Worm (Caenorhabditis elegans): ENCODE measurements around the gene ceh-22.
A peak's percentile ranks its signal among the peaks of the same experiment; 100 is the strongest.

ceh-22 gene

DNA sequence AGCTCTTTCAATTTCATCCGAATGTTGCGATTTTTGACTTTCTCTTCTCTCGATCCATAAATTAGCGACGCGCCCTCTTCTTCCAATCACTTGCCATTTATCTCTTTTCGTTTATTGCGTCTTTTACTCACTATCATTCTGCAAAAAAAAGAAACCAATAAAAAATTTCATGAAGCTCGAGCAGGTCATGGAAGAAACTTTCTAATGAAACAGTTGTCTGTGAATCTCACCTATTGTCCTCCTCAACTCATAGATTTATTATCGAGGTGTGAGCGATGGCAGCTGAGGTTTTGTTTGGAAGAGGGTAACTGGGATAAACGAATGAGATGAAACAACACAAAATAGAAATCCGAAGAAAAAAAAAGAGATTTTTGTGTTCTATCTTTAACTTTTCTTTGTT, 7.4 kb upstream of the ceh-22 start:
- no peak for TF ChIP-seq mep-1 (tag; optimal IDR thresholded peaks at IDR 0.05)
- peak in 1 of 2 experiments; percentile 31 for TF ChIP-seq unc-62 (GFP tag; optimal IDR thresholded peaks at IDR 0.05 in 1 of 2)
- TF ChIP-seq unc-62 (tag; optimal IDR thresholded peaks at IDR 0.05), result no peak
- no peak for TF ChIP-seq lsy-2 (tag; optimal IDR thresholded peaks at IDR 0.05)
- no peak for TF ChIP-seq daf-19 (GFP tag; conservative IDR thresholded peaks at IDR 0.05)

DNA sequence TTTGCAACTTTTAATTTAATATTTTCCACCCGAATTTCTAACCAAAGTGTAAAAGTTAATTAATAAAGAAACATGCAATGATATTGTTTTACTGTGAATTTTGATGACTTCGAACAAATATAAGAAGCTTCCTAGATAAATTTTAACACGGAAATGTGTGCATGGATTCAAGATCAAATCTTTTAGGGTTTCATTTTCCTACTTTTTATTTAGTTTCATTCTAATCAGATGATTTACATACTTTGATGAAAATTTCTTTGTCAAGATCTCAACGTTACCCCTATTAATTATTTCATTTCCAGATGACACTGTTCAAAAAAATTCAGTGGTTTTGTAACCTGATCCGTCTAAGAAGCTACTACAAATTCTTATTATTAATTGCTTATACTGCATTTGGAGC, 4.4 kb upstream of the ceh-22 start, which contains the start of gene twk-12:
Gene twk-12 (plus strand): TSS at position 301 of the 400 bp plus-strand sequence.
- TF ChIP-seq ama-1 (optimal IDR thresholded peaks at IDR 0.05) (no peak), ceh-20 (GFP tag; IDR thresholded peaks at IDR 0.05) (no peak), tag-97 (GFP tag; IDR thresholded peaks at IDR 0.05) (no peak), zip-2 (tag; optimal IDR thresholded peaks at IDR 0.05) (no peak), hlh-30 (tag; optimal IDR thresholded peaks at IDR 0.05; ENCODE audit: insufficient read depth) (no peak), F49E8.2 (tag; optimal IDR thresholded peaks at IDR 0.05; ENCODE audit: borderline replicate concordance) (no peak), daf-12 (tag; optimal IDR thresholded peaks at IDR 0.05) (no peak), mxl-3 (GFP tag; optimal IDR thresholded peaks at IDR 0.05) (no peak)

DNA sequence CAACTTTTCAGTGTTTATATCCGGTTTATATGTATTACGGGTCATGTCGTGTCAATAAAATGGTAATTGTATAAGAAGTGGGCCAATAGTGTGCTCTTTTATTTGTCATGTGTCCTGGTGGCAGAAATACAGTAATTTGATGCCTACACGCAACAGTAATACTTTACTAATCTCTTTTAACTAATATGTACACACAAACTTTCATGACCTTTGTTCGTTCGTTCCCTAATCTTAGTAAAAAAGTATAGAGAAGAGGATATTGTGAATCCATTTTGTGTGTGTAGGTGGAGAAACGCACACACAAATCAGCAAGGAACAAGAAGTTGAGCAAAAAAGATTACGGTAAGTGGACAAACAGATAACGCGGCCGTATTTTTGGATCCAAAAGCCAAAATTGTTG, 901 bp upstream of the ceh-22 start:
- TF ChIP-seq unc-62 (GFP tag; optimal IDR thresholded peaks at IDR 0.05 in 1 of 2) (peak in 1 of 2 experiments; percentile 77), unc-62 (tag; optimal IDR thresholded peaks at IDR 0.05) (no peak), lin-29 (GFP tag; IDR thresholded peaks at IDR 0.05) (no peak)

DNA sequence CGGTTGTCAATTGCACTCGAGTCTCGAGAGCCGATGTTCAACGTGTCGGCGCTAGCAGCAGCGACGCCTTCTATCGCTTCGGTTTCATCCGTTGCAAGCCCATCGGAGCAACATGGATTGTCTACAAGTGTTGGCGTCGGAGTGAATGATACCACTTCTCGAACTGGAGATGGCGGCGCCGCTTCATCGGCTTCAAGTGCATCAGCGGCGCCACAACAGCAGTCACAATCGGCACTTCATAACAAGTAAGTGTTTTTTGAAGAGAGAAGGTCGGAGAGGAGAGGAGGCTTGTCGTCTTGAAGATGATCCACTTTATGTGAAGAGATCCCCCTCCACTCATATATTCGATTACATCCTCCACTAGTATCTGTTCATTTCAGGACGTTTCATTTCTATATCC, 883 bp downstream of the ceh-22 start:
- no peak for TF ChIP-seq dve-1 (tag; optimal IDR thresholded peaks at IDR 0.05; ENCODE audit: insufficient read depth)
- no peak for TF ChIP-seq dpl-1 (GFP tag; optimal IDR thresholded peaks at IDR 0.05)
- TF ChIP-seq egl-27 (tag; optimal IDR thresholded peaks at IDR 0.05), result no peak
- no peak for TF ChIP-seq ZK546.5 (tag; optimal IDR thresholded peaks at IDR 0.05)
- no peak for TF ChIP-seq ceh-62 (tag; optimal IDR thresholded peaks at IDR 0.05)
- TF ChIP-seq ceh-32 (tag; optimal IDR thresholded peaks at IDR 0.05; ENCODE audit: poor library complexity), result no peak
- no peak for TF ChIP-seq saeg-2 (GFP tag; IDR thresholded peaks at IDR 0.05)
- no peak for TF ChIP-seq nhr-41 (GFP tag; IDR thresholded peaks at IDR 0.05)
- no peak for TF ChIP-seq F37D6.2 (tag; optimal IDR thresholded peaks at IDR 0.05)
- no peak for TF ChIP-seq ztf-11 (tag; optimal IDR thresholded peaks at IDR 0.05)
- no peak for TF ChIP-seq snpc-4 (tag; optimal IDR thresholded peaks at IDR 0.05)
- no peak for TF ChIP-seq Y48G9A.11 (GFP tag; IDR thresholded peaks at IDR 0.05)
- no peak for TF ChIP-seq mep-1 (tag; optimal IDR thresholded peaks at IDR 0.05)
- TF ChIP-seq pha-4 (GFP tag; IDR thresholded peaks at IDR 0.05), result no peak
- no peak for TF ChIP-seq pha-4 (tag; optimal IDR thresholded peaks at IDR 0.05)
- no peak for TF ChIP-seq ztf-7 (tag; optimal IDR thresholded peaks at IDR 0.05)
- no peak for TF ChIP-seq F44E2.7 (GFP tag; IDR thresholded peaks at IDR 0.05)
- no peak for TF ChIP-seq dmd-6 (GFP tag; IDR thresholded peaks at IDR 0.05)
- no peak for TF ChIP-seq snpc-1.2 (GFP tag; IDR thresholded peaks at IDR 0.05)
- no peak for TF ChIP-seq cey-2 (tag; optimal IDR thresholded peaks at IDR 0.05; ENCODE audit: borderline replicate concordance, insufficient read depth)
- TF ChIP-seq F10B5.3 (tag; optimal IDR thresholded peaks at IDR 0.05), result no peak

DNA sequence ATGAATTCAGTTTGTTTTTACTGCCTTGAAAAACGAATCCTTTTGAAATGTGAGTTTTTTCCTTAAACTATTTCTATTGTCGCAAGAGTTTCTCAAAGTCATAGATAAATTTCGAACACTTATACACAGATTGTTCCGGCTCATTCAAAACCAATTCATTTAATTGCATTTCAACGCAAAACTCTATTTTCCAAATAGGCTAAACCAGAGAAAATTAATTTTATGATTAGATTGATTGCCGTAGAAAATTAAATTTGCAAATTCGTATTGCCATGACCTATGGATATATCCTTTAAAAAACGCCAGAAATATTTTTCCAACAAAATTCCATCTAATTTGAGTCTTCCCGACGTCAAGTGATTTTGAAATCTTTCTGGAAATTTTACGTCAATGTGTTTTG, 4.3 kb downstream of the ceh-22 start:
- TF ChIP-seq arid-1 (GFP tag; conservative IDR thresholded peaks at IDR 0.05), result no peak
- TF ChIP-seq egl-43 (GFP tag; IDR thresholded peaks at IDR 0.05), result no peak
- no peak for TF ChIP-seq madf-5 (GFP tag; IDR thresholded peaks at IDR 0.05)
- TF ChIP-seq spr-1 (tag; optimal IDR thresholded peaks at IDR 0.05), result no peak
- no peak for TF ChIP-seq T20F7.1 (GFP tag; optimal IDR thresholded peaks at IDR 0.05)
- TF ChIP-seq ceh-20 (GFP tag; IDR thresholded peaks at IDR 0.05), result no peak
- TF ChIP-seq unc-39 (tag; optimal IDR thresholded peaks at IDR 0.05), result no peak
- TF ChIP-seq nhr-77 (tag; optimal IDR thresholded peaks at IDR 0.05), result no peak
- TF ChIP-seq snpc-4 (tag; optimal IDR thresholded peaks at IDR 0.05), result no peak
- no peak for TF ChIP-seq lin-15B (tag; optimal IDR thresholded peaks at IDR 0.05)
- TF ChIP-seq Y105C5A.15 (GFP tag; IDR thresholded peaks at IDR 0.05), result no peak
